Worm (Caenorhabditis elegans) whole organism, early embryonic: ENCODE results near the gene spk-1.

Source experiments
- aly-1 ChIP-seq: sonication (generic microtip); optimal IDR thresholded peaks from 2 replicates; lab custom pipeline; 2016; ENCODE audit warnings: missing genetic modification characterization, missing compliant biosample characterization
- ama-1 ChIP-seq: fragments of 150-350 bp; optimal IDR thresholded peaks from 2 replicates; lab custom pipeline; 2014
- scrt-1 ChIP-seq: fragments of 200-800 bp; sonication (Bioruptor generic); IDR thresholded peaks from 2 replicates; pipeline ENCODE4 v1.3.6; 2022; ENCODE audit warnings: missing genetic modification characterization, missing compliant biosample characterization
- tra-4 ChIP-seq: sonication (generic microtip); optimal IDR thresholded peaks from 2 replicates; lab custom pipeline; 2017; ENCODE audit warnings: missing genetic modification characterization, missing compliant biosample characterization

DNA sequence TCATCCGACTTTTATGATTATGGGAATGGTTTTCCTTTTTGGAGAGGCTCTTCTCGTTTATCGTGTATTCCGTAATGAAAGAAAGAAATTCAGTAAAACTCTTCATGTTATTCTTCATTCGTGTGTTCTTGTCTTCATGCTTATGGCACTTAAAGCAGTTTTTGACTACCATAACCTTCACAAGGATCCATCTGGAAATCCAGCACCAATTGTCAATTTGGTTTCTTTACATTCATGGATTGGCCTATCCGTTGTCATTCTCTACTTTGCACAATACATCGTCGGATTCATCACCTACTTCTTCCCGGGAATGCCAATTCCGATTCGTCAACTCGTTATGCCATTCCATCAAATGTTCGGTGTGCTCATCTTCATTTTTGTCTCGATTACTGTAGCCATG is 55.3 kb downstream of the spk-1 start:
- no peak for TF ChIP-seq aly-1 (tag; lab: Kevin White, UChicago)
- TF ChIP-seq tra-4 (tag; lab: Kevin White, UChicago) = no peak
- no peak for TF ChIP-seq scrt-1 (GFP tag; lab: Robert Waterston, UW)
- TF ChIP-seq ama-1 (lab: Kevin White, UChicago) = no peak
